Fruit fly (Drosophila melanogaster) whole organism, embryonic: Measurements from ENCODE around the gene Cpr78Cb.
A peak's percentile ranks its signal among the peaks of the same experiment; 100 is the strongest.

Experiments used
- CG11247 ChIP-seq: fragments of 200-800 bp; sonication (Bioruptor generic); IDR thresholded peaks from 2 replicates; pipeline ENCODE4 v1.3.6; 2022; ENCODE audit warnings: missing biosample characterization, missing genetic modification characterization
- CG11398 ChIP-seq: fragments of 200-800 bp; sonication (Bioruptor generic); optimal IDR thresholded peaks from 2 replicates; lab custom pipeline; 2016; ENCODE audit warnings: missing biosample characterization, missing genetic modification characterization
- CG12391 ChIP-seq: fragments of 200-800 bp; sonication (Bioruptor generic); optimal IDR thresholded peaks from 3 replicates; lab custom pipeline; 2018; ENCODE audit warnings: missing biosample characterization, mild to moderate bottlenecking, missing genetic modification characterization, moderate library complexity
- CG12744 ChIP-seq: fragments of 200-800 bp; sonication (Bioruptor generic); optimal IDR thresholded peaks from 2 replicates; lab custom pipeline; 2016; ENCODE audit warnings: missing biosample characterization, missing genetic modification characterization
- CG14667 ChIP-seq: fragments of 200-800 bp; sonication (Bioruptor generic); IDR thresholded peaks from 2 replicates; pipeline ENCODE4 v1.3.6; 2022; ENCODE audit warnings: missing biosample characterization, missing genetic modification characterization
- CG15269 ChIP-seq: fragments of 200-800 bp; sonication (Bioruptor generic); optimal IDR thresholded peaks from 2 replicates; lab custom pipeline; 2018; ENCODE audit warnings: missing biosample characterization, mild to moderate bottlenecking, missing genetic modification characterization, moderate library complexity
- CG1529 ChIP-seq: fragments of 200-800 bp; sonication (Bioruptor generic); optimal IDR thresholded peaks from 3 replicates; lab custom pipeline; 2018; ENCODE audit warnings: missing biosample characterization, missing genetic modification characterization
- CG1603 ChIP-seq: fragments of 200-800 bp; sonication (Bioruptor generic); optimal IDR thresholded peaks from 2 replicates; lab custom pipeline; 2019; ENCODE audit warnings: missing biosample characterization, mild to moderate bottlenecking, missing genetic modification characterization, moderate library complexity
- CG16779 ChIP-seq: fragments of 200-800 bp; sonication (Bioruptor generic); IDR thresholded peaks from 2 replicates; pipeline ENCODE4 v1.3.6; 2022; ENCODE audit warnings: missing biosample characterization, missing genetic modification characterization
- CG17568 ChIP-seq: fragments of 200-800 bp; sonication (Bioruptor generic); optimal IDR thresholded peaks from 2 replicates; lab custom pipeline; 2018; ENCODE audit warnings: missing biosample characterization, mild to moderate bottlenecking, missing genetic modification characterization, moderate library complexity
- CG18011 ChIP-seq: fragments of 200-800 bp; sonication (Bioruptor generic); optimal IDR thresholded peaks from 2 replicates; lab custom pipeline; 2017; ENCODE audit warnings: missing biosample characterization, missing genetic modification characterization, mild to moderate bottlenecking, moderate library complexity, missing genotype
- CG18764 ChIP-seq: fragments of 200-800 bp; sonication (Bioruptor generic); optimal IDR thresholded peaks from 3 replicates; lab custom pipeline; 2016; ENCODE audit warnings: missing biosample characterization, missing genetic modification characterization
- CG2129 ChIP-seq: fragments of 200-800 bp; sonication (Bioruptor generic); IDR thresholded peaks from 2 replicates; pipeline ENCODE4 v1.3.6; 2022; ENCODE audit warnings: missing biosample characterization, missing genetic modification characterization; ENCODE audit not compliant: partially characterized antibody
- CG2712 ChIP-seq: fragments of 200-800 bp; optimal IDR thresholded peaks from 3 replicates; lab custom pipeline; 2019; ENCODE audit warnings: missing biosample characterization, mild to moderate bottlenecking, missing genetic modification characterization, moderate library complexity
- CG3726 ChIP-seq: fragments of 200-800 bp; sonication (Bioruptor generic); IDR thresholded peaks from 3 replicates; pipeline ENCODE4, ENCODE4 v1.3.6; 2022; ENCODE audit warnings: missing biosample characterization, missing genetic modification characterization
- CG5245 ChIP-seq: fragments of 200-800 bp; sonication (Bioruptor generic); optimal IDR thresholded peaks from 3 replicates; lab custom pipeline; 2016; ENCODE audit warnings: missing biosample characterization, missing genetic modification characterization
- CG6254 ChIP-seq: fragments of 200-800 bp; sonication (Bioruptor generic); optimal IDR thresholded peaks from 3 replicates; lab custom pipeline; 2017; ENCODE audit warnings: mild to moderate bottlenecking, missing biosample characterization, missing genetic modification reagents, missing genetic modification characterization
- CG6654 ChIP-seq: fragments of 200-800 bp; sonication (Bioruptor generic); optimal IDR thresholded peaks from 2 replicates; lab custom pipeline; 2017; ENCODE audit warnings: missing biosample characterization, mild to moderate bottlenecking, missing genetic modification characterization
- CG9797 ChIP-seq: fragments of 200-800 bp; sonication (Bioruptor generic); optimal IDR thresholded peaks from 3 replicates; lab custom pipeline; 2018; ENCODE audit warnings: missing biosample characterization, mild to moderate bottlenecking, missing genetic modification characterization
- CTCF ChIP-seq: fragments of 200-800 bp; sonication (Bioruptor generic); optimal IDR thresholded peaks from 2 replicates; lab custom pipeline; 2017; ENCODE audit warnings: missing biosample characterization, mild to moderate bottlenecking, missing genetic modification characterization, moderate library complexity
- CkIIα-i1 ChIP-seq: fragments of 200-800 bp; sonication (Bioruptor generic); IDR thresholded peaks from 2 replicates; pipeline ENCODE4 v1.3.6; 2022; ENCODE audit warnings: missing biosample characterization, missing genetic modification characterization
- Dp ChIP-seq: fragments of 200-800 bp; sonication (Bioruptor generic); optimal IDR thresholded peaks from 2 replicates; lab custom pipeline; 2018; ENCODE audit warnings: missing biosample characterization, mild to moderate bottlenecking, missing genetic modification characterization, moderate library complexity
- Hey ChIP-seq: fragments of 200-800 bp; sonication (Bioruptor generic); optimal IDR thresholded peaks from 3 replicates; lab custom pipeline; 2018; ENCODE audit warnings: missing biosample characterization, mild to moderate bottlenecking, missing genetic modification characterization
- Hr3 ChIP-seq: fragments of 200-800 bp; sonication (Bioruptor generic); optimal IDR thresholded peaks from 3 replicates; lab custom pipeline; 2016; ENCODE audit warnings: missing biosample characterization, missing genetic modification characterization
- MESR4 ChIP-seq: fragments of 200-800 bp; sonication (Bioruptor generic); optimal IDR thresholded peaks from 2 replicates; lab custom pipeline; 2018; ENCODE audit warnings: missing biosample characterization, mild to moderate bottlenecking, missing genetic modification characterization, moderate library complexity
- Mes4 ChIP-seq: fragments of 200-800 bp; sonication (Bioruptor generic); optimal IDR thresholded peaks from 2 replicates; lab custom pipeline; 2016; ENCODE audit warnings: missing biosample characterization, missing genetic modification characterization
- PHDP ChIP-seq: fragments of 200-800 bp; sonication (Bioruptor generic); optimal IDR thresholded peaks from 3 replicates; lab custom pipeline; 2018; ENCODE audit warnings: missing biosample characterization, mild to moderate bottlenecking, missing genetic modification characterization, moderate library complexity
- Rfx ChIP-seq: fragments of 200-800 bp; sonication (Bioruptor generic); IDR thresholded peaks from 2 replicates; pipeline ENCODE4 v1.3.6; 2022; ENCODE audit warnings: missing biosample characterization, missing genetic modification characterization
- TFAM ChIP-seq: fragments of 200-800 bp; sonication (Bioruptor generic); optimal IDR thresholded peaks from 2 replicates; lab custom pipeline; 2017; ENCODE audit warnings: missing biosample characterization, missing genetic modification characterization, inconsistent platforms
- Xrp1 ChIP-seq: fragments of 200-800 bp; sonication (Bioruptor generic); IDR thresholded peaks from 2 replicates; pipeline ENCODE4 v1.3.6; 2022; ENCODE audit warnings: missing biosample characterization, missing genetic modification characterization
- ab ChIP-seq: fragments of 200-800 bp; sonication (Bioruptor generic); optimal IDR thresholded peaks from 2 replicates; lab custom pipeline; 2016; ENCODE audit warnings: missing biosample characterization, missing genetic modification characterization
- amos ChIP-seq: fragments of 200-800 bp; sonication (Bioruptor generic); IDR thresholded peaks from 2 replicates; pipeline ENCODE4 v1.3.6; 2022; ENCODE audit warnings: missing biosample characterization, missing genetic modification characterization; ENCODE audit not compliant: partially characterized antibody
- ap ChIP-seq: fragments of 200-800 bp; sonication (Bioruptor generic); IDR thresholded peaks from 2 replicates; pipeline ENCODE4 v1.3.6; 2022; ENCODE audit warnings: missing biosample characterization, missing genetic modification characterization
- emc ChIP-seq: fragments of 200-800 bp; sonication (Bioruptor generic); optimal IDR thresholded peaks from 2 replicates; lab custom pipeline; 2016; ENCODE audit warnings: missing biosample characterization, missing genetic modification characterization
- fd3F ChIP-seq: fragments of 200-800 bp; sonication (Bioruptor generic); optimal IDR thresholded peaks from 2 replicates; lab custom pipeline; 2018; ENCODE audit warnings: missing biosample characterization, mild to moderate bottlenecking, missing genetic modification characterization, moderate library complexity
- gce ChIP-seq: fragments of 200-800 bp; sonication (Bioruptor generic); IDR thresholded peaks from 3 replicates; pipeline ENCODE4 v1.3.6; 2022; ENCODE audit warnings: missing biosample characterization, missing genetic modification characterization
- jing ChIP-seq: fragments of 200-800 bp; sonication (Bioruptor generic); optimal IDR thresholded peaks from 2 replicates; lab custom pipeline; 2018; ENCODE audit warnings: missing biosample characterization, mild to moderate bottlenecking, missing genetic modification characterization
- kah ChIP-seq: fragments of 200-800 bp; sonication (Bioruptor generic); optimal IDR thresholded peaks from 2 replicates; lab custom pipeline; 2018; ENCODE audit warnings: missing biosample characterization, mild to moderate bottlenecking, missing genetic modification characterization
- kni ChIP-seq: fragments of 200-800 bp; sonication (Bioruptor generic); optimal IDR thresholded peaks from 3 replicates; lab custom pipeline; 2017; ENCODE audit warnings: mild to moderate bottlenecking, missing biosample characterization, missing genetic modification reagents, missing genetic modification characterization
- lab ChIP-seq: fragments of 200-800 bp; sonication (Bioruptor generic); optimal IDR thresholded peaks from 3 replicates; lab custom pipeline; 2017; ENCODE audit warnings: missing biosample characterization, missing genetic modification characterization, mild to moderate bottlenecking, moderate library complexity, missing genetic modification reagents
- lola ChIP-seq, 3 experiments: fragments of >200 bp in 2 of 3; fragments of 200-800 bp in 1 of 3; sonication (Bioruptor generic) in 1 of 3; optimal IDR thresholded peaks; 2 replicates each; lab custom pipeline; 2017 to 2019; ENCODE audit warnings: missing biosample characterization in 3 of 3, missing genetic modification characterization in 3 of 3, mild to moderate bottlenecking in 1 of 3, moderate library complexity in 1 of 3
- lov ChIP-seq, 2 experiments: fragments of 200-800 bp in 1 of 2; fragments of >200 bp in 1 of 2; sonication (Bioruptor generic) in 1 of 2; IDR thresholded peaks in 1 of 2; optimal IDR thresholded peaks in 1 of 2; 2 replicates in 1 of 2; 3 replicates in 1 of 2; pipeline versions ENCODE4 v1.3.6 to Lab custom; 2017 to 2022; ENCODE audit warnings: missing biosample characterization in 1 of 2, missing genetic modification characterization in 1 of 2
- luna ChIP-seq: fragments of 200-800 bp; sonication (Bioruptor generic); optimal IDR thresholded peaks from 2 replicates; lab custom pipeline; 2016; ENCODE audit warnings: missing biosample characterization, missing genetic modification characterization
- nmo ChIP-seq: fragments of 200-800 bp; sonication (Bioruptor generic); optimal IDR thresholded peaks from 2 replicates; lab custom pipeline; 2018; ENCODE audit warnings: missing biosample characterization, mild to moderate bottlenecking, missing genetic modification characterization, moderate library complexity
- pan ChIP-seq, 4 experiments: fragments of >200 bp in 3 of 4; fragments of 200-800 bp in 1 of 4; sonication (Bioruptor generic) in 1 of 4; optimal IDR thresholded peaks in 3 of 4; IDR thresholded peaks in 1 of 4; 2 replicates each; pipeline versions ENCODE4 v1.3.6 to Lab custom; 2017 to 2022; ENCODE audit warnings: missing biosample characterization in 2 of 4, missing genetic modification characterization in 2 of 4, mixed read lengths in 1 of 4
- pzg ChIP-seq: fragments of 200-800 bp; sonication (Bioruptor generic); optimal IDR thresholded peaks from 3 replicates; lab custom pipeline; 2018; ENCODE audit warnings: missing biosample characterization, mild to moderate bottlenecking, missing genetic modification characterization, moderate library complexity
- slbo ChIP-seq: fragments of 200-800 bp; sonication (Bioruptor generic); IDR thresholded peaks from 2 replicates; pipeline ENCODE4 v1.3.6; 2022; ENCODE audit warnings: missing biosample characterization, missing genetic modification characterization
- slp2 ChIP-seq: fragments of 200-800 bp; sonication (Bioruptor generic); optimal IDR thresholded peaks from 2 replicates; lab custom pipeline; 2016; ENCODE audit warnings: missing biosample characterization, missing genetic modification characterization
- trh ChIP-seq: fragments of 200-800 bp; sonication (Bioruptor generic); optimal IDR thresholded peaks from 2 replicates; lab custom pipeline; 2016; ENCODE audit warnings: missing biosample characterization, missing genetic modification characterization
- tx ChIP-seq: fragments of 200-800 bp; sonication (Bioruptor generic); optimal IDR thresholded peaks from 2 replicates; lab custom pipeline; 2016; ENCODE audit warnings: missing biosample characterization, missing genetic modification characterization

Gene Cpr78Cb

dm6 chr3L:21251381-21251780, 42.9 kb upstream of the Cpr78Cb start (continued):
- TF ChIP-seq slbo (GFP tag; lab: Robert Waterston, UW) (peak; percentile 33; the same call in 1 of the 2 replicates), CG17568 (GFP tag; lab: Kevin White, UChicago) (no peak), jing (no peak), CG15269 (tag; lab: Kevin White, UChicago) (peak; percentile 52), CTCF (GFP tag; lab: Kevin White, UChicago) (no peak), CG6254 (no peak), lola (GFP tag; optimal IDR thresholded peaks at IDR 0.05; lab: Kevin White, UChicago) (no peak), slp2 (GFP tag; lab: Kevin White, UChicago) (no peak), CG3726 (no peak), amos (no peak), lov (optimal IDR thresholded peaks at IDR 0.05; lab: Kevin White, UChicago) (no peak), lov (GFP tag; IDR thresholded peaks at IDR 0.05; lab: Robert Waterston, UW) (no peak), gce (GFP tag; lab: Robert Waterston, UW) (no peak), CG12391 (tag; lab: Kevin White, UChicago) (peak; percentile 2), Xrp1 (GFP tag; lab: Robert Waterston, UW) (peak; percentile 46; the same call in 1 of the 2 replicates), CG11398 (GFP tag; lab: Kevin White, UChicago) (no peak), kah (GFP tag; lab: Kevin White, UChicago) (no peak), Rfx (GFP tag; lab: Robert Waterston, UW) (peak; percentile 31; the same call in 1 of the 2 replicates), CG18764 (GFP tag; lab: Kevin White, UChicago) (no peak), CG18011 (GFP tag; lab: Kevin White, UChicago) (no peak), CkIIα-i1 (GFP tag; lab: Robert Waterston, UW) (no peak), MESR4 (GFP tag; lab: Kevin White, UChicago) (no peak), trh (GFP tag; lab: Kevin White, UChicago) (no peak), CG2129 (GFP tag; lab: Robert Waterston, UW) (no peak), CG12744 (GFP tag; lab: Kevin White, UChicago) (no peak), CG6654 (GFP tag; lab: Kevin White, UChicago) (no peak), CG5245 (no peak), CG2712 (tag; lab: Kevin White, UChicago) (no peak), CG9797 (GFP tag; lab: Kevin White, UChicago) (no peak), Mes4 (GFP tag; lab: Kevin White, UChicago) (no peak), CG16779 (GFP tag; lab: Robert Waterston, UW) (no peak), emc (GFP tag; lab: Kevin White, UChicago) (no peak), CG14667 (GFP tag; lab: Robert Waterston, UW) (no peak), CG11247 (GFP tag; lab: Robert Waterston, UW) (no peak; the same call in 1 of the 2 replicates), pzg (GFP tag; lab: Kevin White, UChicago) (no peak), nmo (GFP tag; lab: Kevin White, UChicago) (no peak), CG1529 (no peak), Hey (tag; lab: Kevin White, UChicago) (no peak), lab (GFP tag; lab: Kevin White, UChicago) (no peak), PHDP (tag; lab: Kevin White, UChicago) (no peak), ab (GFP tag; lab: Kevin White, UChicago) (no peak), tx (GFP tag; lab: Kevin White, UChicago) (no peak), kni (no peak), luna (GFP tag; lab: Kevin White, UChicago) (no peak), TFAM (GFP tag; lab: Kevin White, UChicago) (no peak), fd3F (GFP tag; lab: Kevin White, UChicago) (no peak), Hr3 (GFP tag; lab: Kevin White, UChicago) (peak; percentile 17), CG1603 (tag; lab: Kevin White, UChicago) (peak; percentile 25), pan (optimal IDR thresholded peaks at IDR 0.05; lab: Kevin White, UChicago) (no peak), pan (GFP tag; optimal IDR thresholded peaks at IDR 0.05 in 1 of 2, IDR thresholded peaks at IDR 0.05 in 1 of 2) (peak in 1 of 2 experiments; percentile 25), ap (GFP tag; lab: Robert Waterston, UW) (no peak), Dp (GFP tag; lab: Kevin White, UChicago) (no peak)
